Worm (Caenorhabditis elegans) whole organism, late embryonic: ENCODE results near the gene srbc-42.

ENCODE experiments used
- K02D7.2 ChIP-seq: sonication (generic microtip); optimal IDR thresholded peaks from 2 replicates; lab custom pipeline; 2017; ENCODE audit warnings: mild to moderate bottlenecking, missing genetic modification characterization, missing compliant biosample characterization
- pha-4 ChIP-seq: fragments of 150-350 bp; optimal IDR thresholded peaks from 2 replicates; lab custom pipeline; 2018; ENCODE audit warnings: missing biosample characterization, missing genetic modification reagents, missing genetic modification characterization
- sox-4 ChIP-seq: sonication (generic microtip); optimal IDR thresholded peaks from 2 replicates; lab custom pipeline; 2017; ENCODE audit warnings: mild to moderate bottlenecking, missing genetic modification characterization, inconsistent platforms, missing compliant biosample characterization

DNA sequence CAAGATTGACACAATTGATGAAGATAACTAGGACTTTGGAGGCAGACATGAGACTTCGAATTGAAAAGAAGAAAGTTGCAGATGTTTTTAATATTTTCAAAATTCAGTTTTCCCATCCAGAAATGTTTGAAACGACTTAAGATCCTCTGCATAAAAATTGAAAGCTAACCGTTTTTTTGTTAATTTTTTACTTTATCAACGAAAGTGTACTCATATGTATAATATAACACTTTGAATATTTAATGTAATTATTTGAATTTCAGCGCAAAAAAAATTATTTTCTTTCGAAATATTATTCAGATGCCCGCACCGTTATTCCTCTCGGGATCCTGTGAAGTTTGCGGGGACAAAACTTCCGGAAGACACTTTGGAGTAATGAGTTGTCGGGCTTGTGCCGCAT lies 35.9 kb upstream of the srbc-42 start, which contains the start of gene nhr-18:
- TF ChIP-seq sox-4 (tag; lab: Kevin White, UChicago) (no peak), pha-4 (no peak), K02D7.2 (no peak)
